Worm (Caenorhabditis elegans): ENCODE results near the gene tag-275.

DNA sequence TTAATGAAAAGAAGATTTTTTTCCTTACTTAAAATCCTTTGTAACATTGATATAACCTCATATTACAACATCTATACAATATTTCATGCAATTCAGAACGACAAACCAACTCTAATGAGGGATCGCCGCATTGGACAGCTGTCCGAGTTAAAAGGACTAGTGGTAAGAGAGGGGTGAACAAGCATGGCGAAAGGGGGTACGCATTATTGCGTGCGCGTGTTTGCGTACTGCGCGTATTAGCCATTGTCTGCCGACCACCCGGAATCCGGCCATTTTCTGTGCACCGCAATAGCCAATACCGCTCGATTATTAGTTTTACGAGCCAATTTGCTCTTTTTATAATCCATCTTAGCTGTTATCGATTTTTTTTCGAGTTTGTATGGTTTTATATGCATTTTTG lies 52.8 kb downstream of the tag-275 start, which contains the start of gene C15H9.4:
- no peak for TF ChIP-seq T22C8.4 (GFP tag; IDR thresholded peaks at IDR 0.05)
- no peak for TF ChIP-seq med-1 (GFP tag; optimal IDR thresholded peaks at IDR 0.05; ENCODE audit: insufficient read depth)
- peak; percentile 40 for TF ChIP-seq cog-1 (tag; optimal IDR thresholded peaks at IDR 0.05)
- peak; percentile 64; the same call in 1 of the 2 replicates for TF ChIP-seq tab-1 (GFP tag; IDR thresholded peaks at IDR 0.05)
- no peak for TF ChIP-seq ref-1 (GFP tag; conservative IDR thresholded peaks at IDR 0.05)
- TF ChIP-seq ztf-29 (GFP tag; IDR thresholded peaks at IDR 0.05): no peak

All from whole organism, midembryonic.